Worm (Caenorhabditis elegans) whole organism, L4 larva: ENCODE results near the gene srd-40.

ENCODE experiments used
- D1046.2 ChIP-seq: fragments of 200-800 bp; sonication (Bioruptor generic); IDR thresholded peaks from 2 replicates; pipeline ENCODE4 v1.3.6; 2022; ENCODE audit warnings: missing genetic modification characterization, missing compliant biosample characterization
- F10B5.3 ChIP-seq: sonication (generic microtip); optimal IDR thresholded peaks from 2 replicates; lab custom pipeline; 2016; ENCODE audit warnings: mild to moderate bottlenecking, missing genetic modification characterization, missing compliant biosample characterization
- ZK337.2 ChIP-seq: fragments of 200-800 bp; sonication (Bioruptor generic); IDR thresholded peaks from 2 replicates; pipeline ENCODE4 v1.3.6; 2022; ENCODE audit warnings: missing genetic modification reagents, missing genetic modification characterization, missing compliant biosample characterization
- aly-2 ChIP-seq: sonication (generic microtip); optimal IDR thresholded peaks from 2 replicates; lab custom pipeline; 2018; ENCODE audit warnings: missing biosample characterization, missing genetic modification characterization
- ceh-28 ChIP-seq: fragments of 150-350 bp; optimal IDR thresholded peaks from 2 replicates; lab custom pipeline; 2014; ENCODE audit warnings: missing biosample characterization, missing genetic modification reagents, missing genetic modification characterization
- ceh-44 ChIP-seq: fragments of 200-800 bp; sonication (Bioruptor generic); IDR thresholded peaks from 2 replicates; pipeline ENCODE4 v1.3.6; 2022; ENCODE audit warnings: missing genetic modification reagents, missing genetic modification characterization, missing compliant biosample characterization
- daf-16 ChIP-seq, 3 experiments: sonication (generic microtip); optimal IDR thresholded peaks; 2 replicates each; lab custom pipeline; 2016 to 2017; ENCODE audit warnings: missing genetic modification characterization in 3 of 3, missing genetic modification reagents in 3 of 3, mild to moderate bottlenecking in 2 of 3, missing compliant biosample characterization in 2 of 3, missing biosample characterization in 1 of 3, moderate library complexity in 1 of 3
- daf-8 ChIP-seq: fragments of 200-800 bp; sonication (Bioruptor generic); IDR thresholded peaks from 2 replicates; pipeline ENCODE4 v1.3.6; 2022; ENCODE audit warnings: missing genetic modification characterization, missing compliant biosample characterization
- dmd-9 ChIP-seq: fragments of 200-800 bp; sonication (Bioruptor generic); IDR thresholded peaks from 2 replicates; pipeline ENCODE4 v1.3.6; 2022; ENCODE audit warnings: missing genetic modification reagents, missing genetic modification characterization, missing compliant biosample characterization
- dpl-1 ChIP-seq: fragments of 150-350 bp; optimal IDR thresholded peaks from 2 replicates; lab custom pipeline; 2014; ENCODE audit warnings: missing biosample characterization, missing genetic modification reagents, missing genetic modification characterization
- dve-1 ChIP-seq: sonication (generic microtip); optimal IDR thresholded peaks from 2 replicates; lab custom pipeline; 2017; ENCODE audit warnings: antibody characterized with exemption, mild to moderate bottlenecking, missing genetic modification characterization, missing compliant biosample characterization; ENCODE audit not compliant: insufficient read depth
- fos-1 ChIP-seq: fragments of 150-350 bp; optimal IDR thresholded peaks from 2 replicates; lab custom pipeline; 2014; ENCODE audit warnings: missing biosample characterization, missing genetic modification characterization
- hlh-11 ChIP-seq: fragments of 200-800 bp; sonication (Bioruptor generic); optimal IDR thresholded peaks from 2 replicates; lab custom pipeline; 2018; ENCODE audit warnings: mild to moderate bottlenecking, missing genetic modification characterization, missing compliant biosample characterization
- hlh-30 ChIP-seq: sonication (generic microtip); optimal IDR thresholded peaks from 2 replicates; lab custom pipeline; 2017; ENCODE audit warnings: antibody characterized with exemption, mild to moderate bottlenecking, missing genetic modification characterization, missing compliant biosample characterization; ENCODE audit not compliant: insufficient read depth
- lin-15B ChIP-seq: fragments of 150-350 bp; sonication (generic microtip); optimal IDR thresholded peaks from 3 replicates; lab custom pipeline; 2014; ENCODE audit warnings: missing biosample characterization, missing genetic modification characterization
- lin-29 ChIP-seq: fragments of 200-800 bp; sonication (Bioruptor generic); IDR thresholded peaks from 2 replicates; pipeline ENCODE4 v1.3.6; 2022; ENCODE audit warnings: missing genetic modification reagents, missing genetic modification characterization, missing compliant biosample characterization
- lin-38 ChIP-seq: fragments of 200-800 bp; sonication (Bioruptor generic); IDR thresholded peaks from 2 replicates; pipeline ENCODE4 v1.3.6; 2022; ENCODE audit warnings: missing genetic modification reagents, missing genetic modification characterization, missing compliant biosample characterization
- lir-3 ChIP-seq: sonication (generic microtip); optimal IDR thresholded peaks from 2 replicates; lab custom pipeline; 2016; ENCODE audit warnings: mild to moderate bottlenecking, missing genetic modification characterization, missing compliant biosample characterization
- lsy-2 ChIP-seq, 2 experiments: fragments of 150-350 bp in 1 of 2; sonication (generic microtip) in 1 of 2; optimal IDR thresholded peaks; 2 replicates each; lab custom pipeline; 2014 to 2017; ENCODE audit warnings: missing biosample characterization in 2 of 2, missing genetic modification characterization in 2 of 2
- madf-5 ChIP-seq, 2 experiments: fragments of 200-800 bp; sonication (Bioruptor generic); IDR thresholded peaks; 2 replicates each; pipeline ENCODE4 v1.3.6; 2022; ENCODE audit warnings: missing compliant biosample characterization in 2 of 2, missing genetic modification characterization in 2 of 2
- nhr-111 ChIP-seq: fragments of 200-800 bp; sonication (Bioruptor generic); optimal IDR thresholded peaks from 2 replicates; lab custom pipeline; 2018; ENCODE audit warnings: mild to moderate bottlenecking, missing genetic modification characterization, missing compliant biosample characterization
- nhr-28 ChIP-seq: fragments of 150-350 bp; optimal IDR thresholded peaks from 2 replicates; lab custom pipeline; 2014; ENCODE audit warnings: missing biosample characterization, missing genetic modification characterization
- nhr-48 ChIP-seq: sonication (generic microtip); optimal IDR thresholded peaks from 2 replicates; lab custom pipeline; 2016; ENCODE audit warnings: mild to moderate bottlenecking, missing genetic modification characterization, missing compliant biosample characterization
- nhr-6 ChIP-seq: fragments of 150-350 bp; optimal IDR thresholded peaks from 2 replicates; lab custom pipeline; 2014; ENCODE audit warnings: missing biosample characterization, missing genetic modification characterization
- nhr-76 ChIP-seq: fragments of 150-350 bp; optimal IDR thresholded peaks from 2 replicates; lab custom pipeline; 2014; ENCODE audit warnings: missing biosample characterization, missing genetic modification characterization
- pha-4 ChIP-seq, 2 experiments: fragments of 150-350 bp in 1 of 2; fragments of 200-800 bp in 1 of 2; sonication (Bioruptor generic) in 1 of 2; IDR thresholded peaks in 1 of 2; optimal IDR thresholded peaks in 1 of 2; 2 replicates each; pipeline versions ENCODE4 v1.3.6 to Lab custom; 2014 to 2022; ENCODE audit warnings: missing genetic modification characterization in 2 of 2, missing genetic modification reagents in 2 of 2, missing biosample characterization in 1 of 2, missing compliant biosample characterization in 1 of 2
- php-3 ChIP-seq: fragments of 200-800 bp; sonication (Bioruptor generic); IDR thresholded peaks from 2 replicates; pipeline ENCODE4 v1.3.6; 2022; ENCODE audit warnings: missing genetic modification reagents, missing genetic modification characterization, missing compliant biosample characterization
- pqm-1 ChIP-seq: sonication (generic microtip); optimal IDR thresholded peaks from 2 replicates; lab custom pipeline; 2017; ENCODE audit warnings: missing biosample characterization, missing genetic modification characterization
- tag-97 ChIP-seq: fragments of 200-800 bp; sonication (Bioruptor generic); IDR thresholded peaks from 2 replicates; pipeline ENCODE4 v1.3.6; 2022; ENCODE audit warnings: missing genetic modification characterization, missing compliant biosample characterization
- tra-1 ChIP-seq: fragments of 200-800 bp; sonication (Bioruptor generic); IDR thresholded peaks from 2 replicates; pipeline ENCODE4 v1.3.6; 2022; ENCODE audit warnings: missing genetic modification reagents, missing genetic modification characterization, missing compliant biosample characterization
- unc-130 ChIP-seq: sonication (generic microtip); optimal IDR thresholded peaks from 2 replicates; lab custom pipeline; 2016; ENCODE audit warnings: missing genetic modification reagents, missing genetic modification characterization, missing compliant biosample characterization
- unc-62 ChIP-seq, 3 experiments: fragments of 150-350 bp in 1 of 3; sonication (generic microtip); optimal IDR thresholded peaks in 2 of 3; peaks in 1 of 3; 1 replicate in 1 of 3; 2 replicates in 2 of 3; lab custom pipeline; 2014 to 2017; ENCODE audit warnings: missing biosample characterization in 3 of 3, missing genetic modification characterization in 3 of 3, missing genetic modification reagents in 3 of 3, missing genotype in 1 of 3
- zag-1 ChIP-seq: fragments of 150-350 bp; optimal IDR thresholded peaks from 2 replicates; lab custom pipeline; 2014; ENCODE audit warnings: missing biosample characterization, missing genetic modification characterization
- zfp-2 ChIP-seq: sonication (generic microtip); optimal IDR thresholded peaks from 2 replicates; lab custom pipeline; 2016; ENCODE audit warnings: mild to moderate bottlenecking, missing genetic modification characterization, missing compliant biosample characterization

srd-40 gene

ce11 chrX:12352872-12353271 lies 29.3 kb downstream of the srd-40 start, which contains the start of gene F42F12.4:
TSS of gene F42F12.4 (minus strand) at chrX:12352947.
- TF ChIP-seq dve-1 (tag; lab: Kevin White, UChicago) = peak; percentile 26
- TF ChIP-seq lin-15B (tag; lab: Kevin White, UChicago) = no peak
- TF ChIP-seq nhr-48 (tag; lab: Kevin White, UChicago) = no peak
- no peak for TF ChIP-seq lir-3 (tag; lab: Kevin White, UChicago)
- no peak for TF ChIP-seq dmd-9 (GFP tag; lab: Robert Waterston, UW)
- TF ChIP-seq zfp-2 (tag; lab: Kevin White, UChicago) = no peak
- no peak for TF ChIP-seq ZK337.2
- TF ChIP-seq hlh-11 (tag; lab: Kevin White, UChicago) = peak; percentile 0
- no peak for TF ChIP-seq nhr-111 (GFP tag; lab: Kevin White, UChicago)
- TF ChIP-seq daf-16 (GFP tag; optimal IDR thresholded peaks at IDR 0.05; lab: Kevin White, UChicago) = no peak
- peak; percentile 22 for TF ChIP-seq daf-16 (tag; optimal IDR thresholded peaks at IDR 0.05; lab: Kevin White, UChicago)
- TF ChIP-seq php-3 = peak; percentile 15; the same call in 1 of the 2 replicates
- no peak for TF ChIP-seq lsy-2 (tag; optimal IDR thresholded peaks at IDR 0.05; lab: Kevin White, UChicago)
- no peak for TF ChIP-seq pha-4 (GFP tag; IDR thresholded peaks at IDR 0.05; lab: Robert Waterston, UW)
- no peak for TF ChIP-seq pha-4 (tag; optimal IDR thresholded peaks at IDR 0.05; lab: Kevin White, UChicago)
- TF ChIP-seq nhr-28 (tag; lab: Kevin White, UChicago) = peak; percentile 51
- peak; percentile 46 for TF ChIP-seq pqm-1
- no peak for TF ChIP-seq aly-2
- TF ChIP-seq ceh-28 = peak; percentile 7
- TF ChIP-seq unc-62 (GFP tag; optimal IDR thresholded peaks at IDR 0.05 in 1 of 2; lab: Kevin White, UChicago) = peak in 1 of 2 experiments; percentile 12
- no peak for TF ChIP-seq unc-62 (tag; optimal IDR thresholded peaks at IDR 0.05; lab: Kevin White, UChicago)

ce11 chrX:12356581-12356980 lies 33.0 kb downstream of the srd-40 start, which contains the start of gene nspc-12:
TSS of gene nspc-12 (minus strand) at chrX:12356681.
- TF ChIP-seq ceh-44 (GFP tag; lab: Robert Waterston, UW) = no peak
- TF ChIP-seq madf-5 (GFP tag; IDR thresholded peaks at IDR 0.05; lab: Robert Waterston, UW) = no peak
- TF ChIP-seq pqm-1 = no peak
- no peak for TF ChIP-seq nhr-76 (tag; lab: Kevin White, UChicago)
- TF ChIP-seq nhr-6 (tag; lab: Kevin White, UChicago) = no peak
- TF ChIP-seq D1046.2 = no peak

ce11 chrX:12357127-12357526 lies 33.6 kb downstream of the srd-40 start, which contains the start of gene nspc-13:
TSS of gene nspc-13 (plus strand) at chrX:12357427.
- peak in 1 of 2 experiments; percentile 12 for TF ChIP-seq unc-62 (GFP tag; optimal IDR thresholded peaks at IDR 0.05 in 1 of 2; lab: Kevin White, UChicago)
- TF ChIP-seq unc-62 (tag; optimal IDR thresholded peaks at IDR 0.05; lab: Kevin White, UChicago) = no peak
- no peak for TF ChIP-seq lir-3 (tag; lab: Kevin White, UChicago)

ce11 chrX:12358957-12359356 lies 35.4 kb downstream of the srd-40 start, which contains the start of gene nspc-14:
TSS of gene nspc-14 (minus strand) at chrX:12359057.
- TF ChIP-seq fos-1 (tag; lab: Kevin White, UChicago) = no peak
- no peak for TF ChIP-seq tag-97 (GFP tag; lab: Robert Waterston, UW)
- no peak for TF ChIP-seq dpl-1 (GFP tag; lab: Kevin White, UChicago)
- TF ChIP-seq zag-1 (tag; lab: Kevin White, UChicago) = no peak
- no peak for TF ChIP-seq F10B5.3 (tag; lab: Kevin White, UChicago)
- no peak for TF ChIP-seq lin-29
- no peak for TF ChIP-seq unc-130
- no peak for TF ChIP-seq D1046.2
- no peak for TF ChIP-seq tra-1 (GFP tag; lab: Robert Waterston, UW)
- no peak for TF ChIP-seq hlh-30 (tag; lab: Kevin White, UChicago)
- no peak for TF ChIP-seq lin-38 (GFP tag; lab: Robert Waterston, UW)
- no peak for TF ChIP-seq daf-8 (GFP tag; lab: Robert Waterston, UW)
